Fruit fly (Drosophila melanogaster) whole organism, embryonic: ENCODE results near the gene CG5892.

ENCODE experiments used
- CG11085 ChIP-seq: fragments of 200-800 bp; sonication (Bioruptor generic); IDR thresholded peaks from 2 replicates; pipeline ENCODE4 v1.3.6; 2022; ENCODE audit warnings: missing biosample characterization, missing genetic modification characterization
- CG12071 ChIP-seq: fragments of 200-800 bp; sonication (Bioruptor generic); optimal IDR thresholded peaks from 3 replicates; lab custom pipeline; 2018; ENCODE audit warnings: missing biosample characterization, mild to moderate bottlenecking, missing genetic modification characterization
- CG12942 ChIP-seq: fragments of 200-800 bp; sonication (Bioruptor generic); optimal IDR thresholded peaks from 3 replicates; lab custom pipeline; 2016; ENCODE audit warnings: missing biosample characterization, missing genetic modification characterization
- CG17385 ChIP-seq: fragments of 200-800 bp; sonication (Bioruptor generic); optimal IDR thresholded peaks from 3 replicates; lab custom pipeline; 2018; ENCODE audit warnings: missing biosample characterization, mild to moderate bottlenecking, missing genetic modification characterization
- CG32772 ChIP-seq: fragments of 200-800 bp; sonication (Bioruptor generic); IDR thresholded peaks from 2 replicates; pipeline ENCODE4 v1.3.6; 2022; ENCODE audit warnings: missing biosample characterization, missing genetic modification characterization
- CG6254 ChIP-seq: fragments of 200-800 bp; sonication (Bioruptor generic); optimal IDR thresholded peaks from 3 replicates; lab custom pipeline; 2017; ENCODE audit warnings: mild to moderate bottlenecking, missing biosample characterization, missing genetic modification reagents, missing genetic modification characterization
- CG7556 ChIP-seq: fragments of 200-800 bp; sonication (Bioruptor generic); optimal IDR thresholded peaks from 2 replicates; lab custom pipeline; 2017; ENCODE audit warnings: missing biosample characterization, mild to moderate bottlenecking, missing genetic modification characterization
- CG8478 ChIP-seq: fragments of >200 bp; optimal IDR thresholded peaks from 2 replicates; lab custom pipeline; 2018
- Fer2 ChIP-seq: fragments of 200-800 bp; sonication (Bioruptor generic); optimal IDR thresholded peaks from 2 replicates; lab custom pipeline; 2018; ENCODE audit warnings: missing biosample characterization, mild to moderate bottlenecking, missing genetic modification characterization, moderate library complexity
- Gug ChIP-seq: fragments of 200-800 bp; sonication (Bioruptor generic); IDR thresholded peaks from 4 replicates; pipeline ENCODE4 v1.3.6; 2022; ENCODE audit warnings: missing biosample characterization, missing genetic modification characterization
- Max ChIP-seq: fragments of 200-800 bp; sonication (Bioruptor generic); optimal IDR thresholded peaks from 2 replicates; lab custom pipeline; 2016; ENCODE audit warnings: missing biosample characterization, mild to moderate bottlenecking, missing genetic modification characterization
- Pdp1 ChIP-seq, 2 experiments: fragments of 200-800 bp; sonication (Bioruptor generic); optimal IDR thresholded peaks; 3 replicates each; lab custom pipeline; 2016; ENCODE audit warnings: missing biosample characterization in 2 of 2, missing genetic modification characterization in 2 of 2, mild to moderate bottlenecking in 1 of 2, moderate library complexity in 1 of 2

DNA sequence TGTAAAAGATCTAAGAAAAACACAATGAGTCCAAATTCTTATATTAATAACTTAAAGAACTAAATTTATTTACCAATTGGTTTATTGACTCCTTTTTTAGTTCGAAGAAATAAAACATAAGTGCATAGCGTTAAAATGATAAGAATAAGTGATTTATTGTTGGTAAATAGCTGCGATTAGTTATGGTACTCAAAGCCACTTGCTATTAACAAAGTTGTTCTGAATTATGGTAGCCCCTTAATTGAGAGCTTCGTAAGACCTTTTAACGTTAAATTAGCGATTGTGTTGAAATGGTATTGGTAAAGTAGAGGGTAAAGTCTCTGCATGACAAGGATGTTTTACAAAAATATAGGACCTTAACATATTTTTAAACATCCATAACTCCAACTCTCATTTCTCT lies 3.4 kb downstream of the CG5892 start:
- TF ChIP-seq CG6254 (GFP tag; lab: Kevin White, UChicago) (no peak), Pdp1 (GFP tag; optimal IDR thresholded peaks at IDR 0.05; lab: Kevin White, UChicago) (no peak), Gug (GFP tag; lab: Robert Waterston, UW) (no peak), Max (GFP tag; lab: Kevin White, UChicago) (no peak), CG12071 (GFP tag; lab: Kevin White, UChicago) (no peak), CG17385 (GFP tag; lab: Kevin White, UChicago) (no peak), CG12942 (GFP tag; lab: Kevin White, UChicago) (no peak), CG32772 (GFP tag; lab: Robert Waterston, UW) (no peak), CG8478 (lab: Kevin White, UChicago) (no peak), Fer2 (tag; lab: Kevin White, UChicago) (no peak), CG7556 (no peak), CG11085 (GFP tag; lab: Robert Waterston, UW) (no peak)
